Fruit fly (Drosophila melanogaster) whole organism, pupa: ENCODE measurements around the gene Polr2F.

Experiments
- CG10348 ChIP-seq: fragments of 200-800 bp; sonication (Bioruptor generic); IDR thresholded peaks from 2 replicates; pipeline ENCODE4 v1.3.6; 2022; ENCODE audit warnings: missing biosample characterization, missing genetic modification characterization
- CG12605 ChIP-seq: fragments of 200-800 bp; sonication (Bioruptor generic); IDR thresholded peaks from 2 replicates; pipeline ENCODE4 v1.3.6; 2022; ENCODE audit warnings: missing biosample characterization, missing genetic modification characterization
- CG13204 ChIP-seq: fragments of 200-800 bp; sonication (Bioruptor generic); optimal IDR thresholded peaks from 2 replicates; lab custom pipeline; 2018; ENCODE audit warnings: missing biosample characterization, mild to moderate bottlenecking, missing genetic modification characterization, moderate library complexity
- CG14655 ChIP-seq: fragments of 200-800 bp; sonication (Bioruptor generic); optimal IDR thresholded peaks from 3 replicates; lab custom pipeline; 2017; ENCODE audit warnings: mild to moderate bottlenecking, missing biosample characterization, missing genetic modification reagents, missing genetic modification characterization
- CG15710 ChIP-seq: fragments of 200-800 bp; sonication (Bioruptor generic); optimal IDR thresholded peaks from 2 replicates; lab custom pipeline; 2018; ENCODE audit warnings: missing biosample characterization, mild to moderate bottlenecking, missing genetic modification characterization, moderate library complexity
- CG17806 ChIP-seq: fragments of 200-800 bp; sonication (Bioruptor generic); optimal IDR thresholded peaks from 2 replicates; lab custom pipeline; 2018; ENCODE audit warnings: missing biosample characterization, mild to moderate bottlenecking, missing genetic modification characterization, moderate library complexity
- CG32121 ChIP-seq: fragments of 200-800 bp; sonication (Bioruptor generic); IDR thresholded peaks from 2 replicates; pipeline ENCODE4 v1.3.6; 2022; ENCODE audit warnings: missing biosample characterization, missing genetic modification characterization
- CG34367 ChIP-seq: fragments of 200-800 bp; sonication (Bioruptor generic); optimal IDR thresholded peaks from 2 replicates; lab custom pipeline; 2018; ENCODE audit warnings: missing biosample characterization, mild to moderate bottlenecking, missing genetic modification characterization
- CG4496 ChIP-seq: fragments of 200-800 bp; sonication (Bioruptor generic); IDR thresholded peaks from 3 replicates; pipeline ENCODE4 v1.3.6; 2022; ENCODE audit warnings: missing biosample characterization, missing genetic modification characterization
- CG8159 ChIP-seq: fragments of 200-800 bp; sonication (Bioruptor generic); optimal IDR thresholded peaks from 3 replicates; lab custom pipeline; 2018; ENCODE audit warnings: missing biosample characterization, mild to moderate bottlenecking, missing genetic modification characterization, moderate library complexity
- CG8301 ChIP-seq: fragments of 200-800 bp; sonication (Bioruptor generic); optimal IDR thresholded peaks from 2 replicates; lab custom pipeline; 2018; ENCODE audit warnings: missing biosample characterization, mild to moderate bottlenecking, missing genetic modification characterization
- CG9948 ChIP-seq: fragments of 200-800 bp; sonication (Bioruptor generic); optimal IDR thresholded peaks from 2 replicates; lab custom pipeline; 2018; ENCODE audit warnings: missing biosample characterization, mild to moderate bottlenecking, missing genetic modification characterization, moderate library complexity
- D1 ChIP-seq: fragments of 200-800 bp; sonication (Bioruptor generic); optimal IDR thresholded peaks from 2 replicates; lab custom pipeline; 2018; ENCODE audit warnings: missing biosample characterization, mild to moderate bottlenecking, missing genetic modification characterization, moderate library complexity
- EcR ChIP-seq: fragments of 200-800 bp; sonication (Bioruptor generic); optimal IDR thresholded peaks from 3 replicates; lab custom pipeline; 2019; ENCODE audit warnings: missing biosample characterization, missing genetic modification characterization, mild to moderate bottlenecking, moderate library complexity, missing genetic modification reagents
- Ets98B ChIP-seq: fragments of 200-800 bp; sonication (Bioruptor generic); IDR thresholded peaks from 2 replicates; pipeline ENCODE4 v1.3.6; 2022; ENCODE audit warnings: missing biosample characterization, missing genetic modification characterization
- Pif1A ChIP-seq: fragments of 200-800 bp; sonication (Bioruptor generic); optimal IDR thresholded peaks from 3 replicates; lab custom pipeline; 2016; ENCODE audit warnings: missing biosample characterization, missing genetic modification characterization
- Pif1B ChIP-seq: fragments of 200-800 bp; sonication (Bioruptor generic); optimal IDR thresholded peaks from 3 replicates; lab custom pipeline; 2016; ENCODE audit warnings: missing biosample characterization, missing genetic modification characterization
- Snoo ChIP-seq: fragments of 200-800 bp; sonication (Bioruptor generic); optimal IDR thresholded peaks from 3 replicates; lab custom pipeline; 2017; ENCODE audit warnings: missing biosample characterization, mild to moderate bottlenecking, missing genetic modification characterization, inconsistent platforms
- fd96Ca ChIP-seq: fragments of 200-800 bp; sonication (Bioruptor generic); IDR thresholded peaks from 3 replicates; pipeline ENCODE4 v1.3.6; 2022; ENCODE audit warnings: missing biosample characterization, missing genetic modification characterization
- gl ChIP-seq: fragments of 200-800 bp; sonication (Bioruptor generic); optimal IDR thresholded peaks from 2 replicates; lab custom pipeline; 2018; ENCODE audit warnings: missing biosample characterization, mild to moderate bottlenecking, missing genetic modification characterization
- rn ChIP-seq: fragments of 200-800 bp; sonication (Bioruptor generic); IDR thresholded peaks from 2 replicates; pipeline ENCODE4 v1.3.6; 2022; ENCODE audit warnings: missing biosample characterization, missing genetic modification characterization

The Polr2F gene

DNA sequence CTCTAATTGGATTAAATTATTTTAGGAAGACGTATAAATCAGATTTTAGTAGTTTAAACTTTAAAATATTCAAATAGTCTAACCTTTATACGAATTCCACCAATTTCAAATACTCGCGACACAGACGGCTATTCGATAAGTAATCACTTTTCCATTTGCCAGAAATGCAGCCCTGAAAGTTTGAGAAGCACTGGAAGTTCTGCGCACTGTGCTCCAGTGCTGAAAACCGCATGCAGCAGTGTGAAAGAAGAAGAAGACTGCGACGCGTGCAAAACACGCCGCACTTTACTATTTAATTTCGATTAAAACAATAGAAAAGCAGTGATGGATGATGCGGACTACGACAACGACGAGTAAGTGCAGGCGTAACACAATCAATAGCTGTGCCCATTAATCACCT is at the start of gene Polr2F:
Polr2F (plus strand) TSS at position 233 of the 400 bp plus-strand sequence.
- TF ChIP-seq EcR (GFP tag; lab: Kevin White, UChicago) = no peak
- TF ChIP-seq fd96Ca = peak; percentile 36; the same call in 1 of the 3 replicates
- TF ChIP-seq gl (tag; lab: Kevin White, UChicago) = no peak
- peak; percentile 60 for TF ChIP-seq Snoo (tag; lab: Kevin White, UChicago)
- TF ChIP-seq CG12605 (GFP tag; lab: Robert Waterston, UW) = no peak
- TF ChIP-seq CG14655 = no peak
- peak; percentile 81 for TF ChIP-seq CG4496
- TF ChIP-seq CG17806 (tag; lab: Kevin White, UChicago) = peak; percentile 40
- peak; percentile 33; the same call in 1 of the 2 replicates for TF ChIP-seq rn (GFP tag; lab: Robert Waterston, UW)
- TF ChIP-seq CG9948 (tag; lab: Kevin White, UChicago) = peak; percentile 17
- TF ChIP-seq CG8159 (tag; lab: Kevin White, UChicago) = no peak
- peak; percentile 54 for TF ChIP-seq CG15710 (tag; lab: Kevin White, UChicago)
- no peak for TF ChIP-seq D1 (tag; lab: Kevin White, UChicago)
- TF ChIP-seq CG10348 (GFP tag; lab: Robert Waterston, UW) = 0 out of 2 replicates have a peak, but pooled peaks have one; percentile 10
- no peak for TF ChIP-seq Pif1A (GFP tag; lab: Kevin White, UChicago)
- TF ChIP-seq CG8301 (tag; lab: Kevin White, UChicago) = no peak
- no peak for TF ChIP-seq CG13204 (GFP tag; lab: Kevin White, UChicago)
- TF ChIP-seq Ets98B (GFP tag; lab: Robert Waterston, UW) = peak; percentile 66
- peak; percentile 1 for TF ChIP-seq CG34367
- no peak for TF ChIP-seq Pif1B
- TF ChIP-seq CG32121 (GFP tag; lab: Robert Waterston, UW) = peak; percentile 45; the same call in 1 of the 2 replicates
- TF ChIP-seq, all 21 proteins: peak for 11

DNA sequence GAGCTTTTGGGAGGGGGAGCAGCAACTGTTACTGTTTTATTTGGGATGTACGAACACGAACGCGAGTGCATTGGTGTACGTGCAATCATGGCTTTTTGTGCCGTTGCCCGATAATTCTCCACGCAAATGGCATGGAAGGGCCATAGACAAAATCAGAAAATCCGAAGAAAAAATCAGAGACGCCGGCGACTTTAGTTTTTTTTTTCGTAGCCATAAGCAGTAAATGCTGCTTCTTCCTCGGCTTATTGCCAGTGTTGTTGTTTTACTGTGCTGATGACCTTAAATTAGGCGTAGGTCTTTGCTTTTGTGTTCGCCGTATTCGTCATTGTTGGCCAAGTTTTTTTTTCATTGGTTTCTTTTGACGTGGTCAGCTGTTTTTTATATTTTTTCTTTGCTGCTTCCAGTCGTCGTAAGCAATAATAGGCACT is 49.4 kb upstream of the Polr2F start:
- TF ChIP-seq CG10348 (GFP tag; lab: Robert Waterston, UW) (no peak), Pif1A (GFP tag; lab: Kevin White, UChicago) (no peak), Snoo (tag; lab: Kevin White, UChicago) (no peak), CG15710 (tag; lab: Kevin White, UChicago) (no peak), fd96Ca (no peak), CG9948 (tag; lab: Kevin White, UChicago) (no peak)

DNA sequence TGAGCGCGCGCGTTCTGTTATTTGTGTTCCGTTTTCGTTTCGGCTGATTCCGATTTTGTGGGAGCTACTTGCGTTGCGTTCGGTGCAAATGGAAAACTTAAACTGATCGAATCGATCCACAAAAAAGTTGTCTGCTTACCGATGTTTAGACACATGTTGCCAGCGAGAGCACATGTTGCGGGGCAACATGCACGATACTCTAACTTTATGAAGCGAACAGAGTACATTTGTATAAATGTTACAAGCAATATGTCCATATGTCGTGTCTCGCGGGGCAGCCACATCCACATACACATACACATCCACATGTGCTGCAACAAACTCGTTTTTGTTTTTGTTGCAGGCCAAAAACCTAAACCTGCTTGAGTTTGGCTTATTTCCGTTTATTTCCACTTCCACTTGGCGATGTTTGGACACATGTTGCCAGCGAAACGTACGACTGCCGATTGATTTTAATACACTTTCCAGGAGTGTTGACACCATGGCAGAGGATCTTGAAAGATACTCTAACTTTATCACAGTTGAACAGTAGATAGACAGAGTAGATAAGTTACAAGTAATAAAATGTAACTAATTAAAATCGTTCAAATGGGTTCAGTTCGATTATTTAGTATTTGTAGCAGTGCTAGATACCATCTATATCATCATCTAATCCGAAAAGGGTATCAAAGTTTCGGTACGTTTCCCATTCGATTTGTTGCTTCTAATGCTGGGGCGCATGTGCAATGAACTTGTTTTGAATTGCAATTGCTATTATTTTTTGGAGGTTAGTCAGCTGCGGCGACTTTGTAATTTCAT is 47.7 kb upstream of the Polr2F start:
- TF ChIP-seq fd96Ca (no peak), CG4496 (peak; percentile 45; the same call in 2 of the 3 replicates), CG14655 (peak; percentile 57), CG8301 (tag; lab: Kevin White, UChicago) (peak; percentile 67), CG12605 (GFP tag; lab: Robert Waterston, UW) (peak; percentile 15; the same call in 1 of the 2 replicates), CG32121 (GFP tag; lab: Robert Waterston, UW) (peak; percentile 59; the same call in 1 of the 2 replicates), Pif1B (no peak), Snoo (tag; lab: Kevin White, UChicago) (peak; percentile 7), CG15710 (tag; lab: Kevin White, UChicago) (no peak), Ets98B (GFP tag; lab: Robert Waterston, UW) (peak; percentile 58), gl (tag; lab: Kevin White, UChicago) (peak; percentile 27), Pif1A (GFP tag; lab: Kevin White, UChicago) (peak; percentile 20), CG13204 (GFP tag; lab: Kevin White, UChicago) (peak; percentile 7), CG17806 (tag; lab: Kevin White, UChicago) (no peak), EcR (GFP tag; lab: Kevin White, UChicago) (peak; percentile 54)

dm6 chr3R:5326166-5326565 is 45.4 kb upstream of the Polr2F start:
- TF ChIP-seq fd96Ca (0 out of 3 replicates have a peak, but pooled peaks have one; percentile 15), CG9948 (tag; lab: Kevin White, UChicago) (no peak), EcR (GFP tag; lab: Kevin White, UChicago) (no peak), Pif1A (GFP tag; lab: Kevin White, UChicago) (no peak)

- no peak for TF ChIP-seq Pif1A (GFP tag; lab: Kevin White, UChicago)
- TF ChIP-seq CG10348 (GFP tag; lab: Robert Waterston, UW) = no peak
- no peak for TF ChIP-seq CG13204 (GFP tag; lab: Kevin White, UChicago)
- TF ChIP-seq CG9948 (tag; lab: Kevin White, UChicago) = no peak
- no peak for TF ChIP-seq CG34367
- TF ChIP-seq D1 (tag; lab: Kevin White, UChicago) = no peak
- no peak for TF ChIP-seq Pif1B
- TF ChIP-seq Snoo (tag; lab: Kevin White, UChicago) = no peak
- no peak for TF ChIP-seq gl (tag; lab: Kevin White, UChicago)
- no peak for TF ChIP-seq EcR (GFP tag; lab: Kevin White, UChicago)
- TF ChIP-seq CG17806 (tag; lab: Kevin White, UChicago) = no peak
- TF ChIP-seq CG15710 (tag; lab: Kevin White, UChicago) = no peak
- TF ChIP-seq CG8301 (tag; lab: Kevin White, UChicago) = no peak
- no peak for TF ChIP-seq CG8159 (tag; lab: Kevin White, UChicago)
- TF ChIP-seq fd96Ca = no peak
- no peak for TF ChIP-seq CG4496
- no peak for TF ChIP-seq CG12605 (GFP tag; lab: Robert Waterston, UW)
Measured at dm6 chr3R:5327911-5328310, 43.7 kb upstream of the Polr2F start.
